Fruit fly (Drosophila melanogaster) whole organism, embryonic: ENCODE results near the gene Rad60.

Experiments
- ATbp ChIP-seq: fragments of 200-800 bp; sonication (Bioruptor generic); optimal IDR thresholded peaks from 2 replicates; lab custom pipeline; 2017; ENCODE audit warnings: missing biosample characterization, mild to moderate bottlenecking, missing genetic modification characterization, missing genetic modification reagents
- CG1233 ChIP-seq: fragments of 200-800 bp; sonication (Bioruptor generic); optimal IDR thresholded peaks from 4 replicates; lab custom pipeline; 2018; ENCODE audit warnings: missing biosample characterization, mild to moderate bottlenecking, missing genetic modification characterization
- CG12391 ChIP-seq: fragments of 200-800 bp; sonication (Bioruptor generic); optimal IDR thresholded peaks from 3 replicates; lab custom pipeline; 2018; ENCODE audit warnings: missing biosample characterization, mild to moderate bottlenecking, missing genetic modification characterization, moderate library complexity
- CG13424 ChIP-seq: fragments of 200-800 bp; sonication (Bioruptor generic); optimal IDR thresholded peaks from 2 replicates; lab custom pipeline; 2019; ENCODE audit warnings: missing biosample characterization, mild to moderate bottlenecking, missing genetic modification characterization, moderate library complexity
- CG14710 ChIP-seq: fragments of 200-800 bp; sonication (Bioruptor generic); optimal IDR thresholded peaks from 3 replicates; lab custom pipeline; 2019; ENCODE audit warnings: missing biosample characterization, mild to moderate bottlenecking, missing genetic modification characterization, moderate library complexity
- CG14860 ChIP-seq: fragments of 200-800 bp; sonication (Bioruptor generic); IDR thresholded peaks from 3 replicates; pipeline ENCODE4 v1.3.6; 2022; ENCODE audit warnings: missing biosample characterization, missing genetic modification characterization; ENCODE audit not compliant: partially characterized antibody
- CG14965 ChIP-seq: fragments of 200-800 bp; sonication (Bioruptor generic); optimal IDR thresholded peaks from 2 replicates; lab custom pipeline; 2016; ENCODE audit warnings: missing biosample characterization, missing genetic modification characterization, borderline replicate concordance
- CG15696 ChIP-seq: fragments of 200-800 bp; sonication (Bioruptor generic); optimal IDR thresholded peaks from 2 replicates; lab custom pipeline; 2019; ENCODE audit warnings: missing biosample characterization, mild to moderate bottlenecking, missing genetic modification characterization, moderate library complexity
- CG16863 ChIP-seq: fragments of 200-800 bp; sonication (Bioruptor generic); optimal IDR thresholded peaks from 3 replicates; lab custom pipeline; 2016; ENCODE audit warnings: missing biosample characterization, missing genetic modification characterization
- CG2202 ChIP-seq: fragments of 200-800 bp; sonication (Bioruptor generic); optimal IDR thresholded peaks from 2 replicates; lab custom pipeline; 2018; ENCODE audit warnings: missing biosample characterization, mild to moderate bottlenecking, missing genetic modification characterization
- CG30431 ChIP-seq: fragments of 200-800 bp; sonication (Bioruptor generic); optimal IDR thresholded peaks from 2 replicates; lab custom pipeline; 2017; ENCODE audit warnings: missing biosample characterization, missing genetic modification characterization
- CG31224 ChIP-seq: fragments of 200-800 bp; sonication (Bioruptor generic); IDR thresholded peaks from 2 replicates; pipeline ENCODE4 v1.3.6; 2022; ENCODE audit warnings: missing biosample characterization, missing genetic modification characterization
- CG3995 ChIP-seq: fragments of 200-800 bp; sonication (Bioruptor generic); optimal IDR thresholded peaks from 3 replicates; lab custom pipeline; 2016; ENCODE audit warnings: missing biosample characterization, missing genetic modification characterization
- CG4282 ChIP-seq: fragments of 200-800 bp; sonication (Bioruptor generic); optimal IDR thresholded peaks from 2 replicates; lab custom pipeline; 2016; ENCODE audit warnings: missing biosample characterization, missing genetic modification characterization
- CG4404 ChIP-seq: fragments of 200-800 bp; sonication (Bioruptor generic); IDR thresholded peaks from 2 replicates; pipeline ENCODE4 v1.3.6; 2022; ENCODE audit warnings: missing biosample characterization, missing genetic modification characterization
- CG4424 ChIP-seq: fragments of 200-800 bp; sonication (Bioruptor generic); optimal IDR thresholded peaks from 3 replicates; lab custom pipeline; 2016; ENCODE audit warnings: missing biosample characterization, missing genetic modification characterization
- CG4707 ChIP-seq: fragments of 200-800 bp; sonication (Bioruptor generic); optimal IDR thresholded peaks from 2 replicates; lab custom pipeline; 2018; ENCODE audit warnings: missing biosample characterization, mild to moderate bottlenecking, missing genetic modification characterization, moderate library complexity
- CG5245 ChIP-seq: fragments of 200-800 bp; sonication (Bioruptor generic); optimal IDR thresholded peaks from 3 replicates; lab custom pipeline; 2016; ENCODE audit warnings: missing biosample characterization, missing genetic modification characterization
- CG9797 ChIP-seq: fragments of 200-800 bp; sonication (Bioruptor generic); optimal IDR thresholded peaks from 3 replicates; lab custom pipeline; 2018; ENCODE audit warnings: missing biosample characterization, mild to moderate bottlenecking, missing genetic modification characterization
- Camta ChIP-seq: fragments of 200-800 bp; sonication (Bioruptor generic); optimal IDR thresholded peaks from 2 replicates; lab custom pipeline; 2016; ENCODE audit warnings: missing biosample characterization, missing genetic modification characterization
- Dad ChIP-seq: fragments of 200-800 bp; sonication (Bioruptor generic); optimal IDR thresholded peaks from 3 replicates; lab custom pipeline; 2016; ENCODE audit warnings: missing biosample characterization, missing genetic modification characterization
- Dfd ChIP-seq, 2 experiments: fragments of >200 bp; optimal IDR thresholded peaks; 2 replicates each; lab custom pipeline; 2017; ENCODE audit warnings: missing biosample characterization in 2 of 2, missing genetic modification characterization in 2 of 2
- Doc2 ChIP-seq: fragments of 200-800 bp; sonication (Bioruptor generic); IDR thresholded peaks from 2 replicates; pipeline ENCODE4 v1.3.6; 2022; ENCODE audit warnings: missing biosample characterization, missing genetic modification characterization
- E2f1 ChIP-seq: fragments of 200-800 bp; sonication (Bioruptor generic); IDR thresholded peaks from 2 replicates; pipeline ENCODE4 v1.3.6; 2022; ENCODE audit warnings: missing biosample characterization, missing genetic modification characterization
- Gug ChIP-seq: fragments of 200-800 bp; sonication (Bioruptor generic); IDR thresholded peaks from 4 replicates; pipeline ENCODE4 v1.3.6; 2022; ENCODE audit warnings: missing biosample characterization, missing genetic modification characterization
- Hmx ChIP-seq: fragments of 200-800 bp; sonication (Bioruptor generic); optimal IDR thresholded peaks from 2 replicates; lab custom pipeline; 2016; ENCODE audit warnings: missing biosample characterization, missing genetic modification characterization
- Hr39 ChIP-seq: fragments of >200 bp; optimal IDR thresholded peaks from 2 replicates; lab custom pipeline; 2017
- Kr ChIP-seq: fragments of 200-800 bp; sonication (Bioruptor generic); optimal IDR thresholded peaks from 2 replicates; lab custom pipeline; 2017; ENCODE audit warnings: missing biosample characterization, mild to moderate bottlenecking, missing genetic modification characterization
- NK7.1 ChIP-seq: fragments of 200-800 bp; sonication (Bioruptor generic); optimal IDR thresholded peaks from 3 replicates; lab custom pipeline; 2016; ENCODE audit warnings: missing biosample characterization, missing genetic modification characterization
- Sry-δ ChIP-seq: fragments of 200-800 bp; sonication (Bioruptor generic); optimal IDR thresholded peaks from 2 replicates; lab custom pipeline; 2016; ENCODE audit warnings: missing biosample characterization, missing genetic modification characterization
- TFAM ChIP-seq: fragments of 200-800 bp; sonication (Bioruptor generic); optimal IDR thresholded peaks from 2 replicates; lab custom pipeline; 2017; ENCODE audit warnings: missing biosample characterization, missing genetic modification characterization, inconsistent platforms
- Taf1 ChIP-seq: fragments of 200-800 bp; sonication (Bioruptor generic); IDR thresholded peaks from 2 replicates; pipeline ENCODE4 v1.3.6; 2022; ENCODE audit warnings: missing biosample characterization, missing genetic modification characterization
- Tbp ChIP-seq: fragments of >200 bp; optimal IDR thresholded peaks from 2 replicates; lab custom pipeline; 2018; ENCODE audit warnings: missing biosample characterization, missing genetic modification characterization
- aop ChIP-seq: fragments of 200-800 bp; sonication (Bioruptor generic); IDR thresholded peaks from 2 replicates; pipeline ENCODE4 v1.3.6; 2022; ENCODE audit warnings: missing biosample characterization, missing genetic modification characterization
- ara ChIP-seq: fragments of 200-800 bp; sonication (Bioruptor generic); IDR thresholded peaks from 2 replicates; pipeline ENCODE4 v1.3.6; 2022; ENCODE audit warnings: missing biosample characterization, missing genetic modification characterization
- cad ChIP-seq: fragments of >200 bp; optimal IDR thresholded peaks from 2 replicates; lab custom pipeline; 2017; ENCODE audit warnings: missing biosample characterization, missing genetic modification characterization
- chn ChIP-seq: fragments of 200-800 bp; sonication (Bioruptor generic); optimal IDR thresholded peaks from 2 replicates; lab custom pipeline; 2016; ENCODE audit warnings: missing biosample characterization, missing genetic modification characterization
- ewg ChIP-seq: fragments of 200-800 bp; sonication (Bioruptor generic); optimal IDR thresholded peaks from 3 replicates; lab custom pipeline; 2017; ENCODE audit warnings: mild to moderate bottlenecking, missing biosample characterization, missing genetic modification reagents, missing genetic modification characterization
- fd102C ChIP-seq: fragments of 200-800 bp; sonication (Bioruptor generic); optimal IDR thresholded peaks from 2 replicates; lab custom pipeline; 2018; ENCODE audit warnings: missing biosample characterization, mild to moderate bottlenecking, missing genetic modification characterization, moderate library complexity
- fu2 ChIP-seq: fragments of 200-800 bp; sonication (Bioruptor generic); optimal IDR thresholded peaks from 2 replicates; lab custom pipeline; 2016; ENCODE audit warnings: missing biosample characterization, missing genetic modification characterization
- jumu ChIP-seq: fragments of 200-800 bp; sonication (Bioruptor generic); optimal IDR thresholded peaks from 3 replicates; lab custom pipeline; 2016; ENCODE audit warnings: missing biosample characterization, missing genetic modification characterization
- nau ChIP-seq: fragments of 200-800 bp; sonication (Bioruptor generic); optimal IDR thresholded peaks from 3 replicates; lab custom pipeline; 2017; ENCODE audit warnings: missing biosample characterization, mild to moderate bottlenecking, missing genetic modification characterization, missing genetic modification reagents
- pnt ChIP-seq: fragments of 200-800 bp; sonication (Bioruptor generic); optimal IDR thresholded peaks from 3 replicates; lab custom pipeline; 2016; ENCODE audit warnings: missing biosample characterization, missing genetic modification characterization
- pzg ChIP-seq: fragments of 200-800 bp; sonication (Bioruptor generic); optimal IDR thresholded peaks from 3 replicates; lab custom pipeline; 2018; ENCODE audit warnings: missing biosample characterization, mild to moderate bottlenecking, missing genetic modification characterization, moderate library complexity
- sc ChIP-seq, 3 experiments: fragments of >200 bp in 2 of 3; fragments of 200-800 bp in 1 of 3; sonication (Bioruptor generic) in 1 of 3; optimal IDR thresholded peaks; 2 replicates in 2 of 3; 3 replicates in 1 of 3; lab custom pipeline; 2017; ENCODE audit warnings: mild to moderate bottlenecking in 1 of 3, missing biosample characterization in 1 of 3, missing genetic modification characterization in 1 of 3, missing genetic modification reagents in 1 of 3
- scrt ChIP-seq: fragments of 200-800 bp; sonication (Bioruptor generic); optimal IDR thresholded peaks from 2 replicates; lab custom pipeline; 2018; ENCODE audit warnings: missing biosample characterization, mild to moderate bottlenecking, missing genetic modification characterization, moderate library complexity
- shn ChIP-seq: fragments of 200-800 bp; sonication (Bioruptor generic); optimal IDR thresholded peaks from 3 replicates; lab custom pipeline; 2016; ENCODE audit warnings: missing biosample characterization, missing genetic modification characterization
- sisA ChIP-seq: fragments of 200-800 bp; sonication (Bioruptor generic); IDR thresholded peaks from 2 replicates; pipeline ENCODE4 v1.3.6; 2022; ENCODE audit warnings: missing biosample characterization, missing genetic modification characterization
- slbo ChIP-seq: fragments of 200-800 bp; sonication (Bioruptor generic); IDR thresholded peaks from 2 replicates; pipeline ENCODE4 v1.3.6; 2022; ENCODE audit warnings: missing biosample characterization, missing genetic modification characterization
- slp2 ChIP-seq: fragments of 200-800 bp; sonication (Bioruptor generic); optimal IDR thresholded peaks from 2 replicates; lab custom pipeline; 2016; ENCODE audit warnings: missing biosample characterization, missing genetic modification characterization
- ssp ChIP-seq: fragments of 200-800 bp; sonication (Bioruptor generic); IDR thresholded peaks from 2 replicates; pipeline ENCODE4 v1.3.6; 2022; ENCODE audit warnings: missing biosample characterization, missing genetic modification characterization
- ttk ChIP-seq: fragments of 200-800 bp; sonication (Bioruptor generic); IDR thresholded peaks from 2 replicates; pipeline ENCODE4 v2.1.2; 2022; ENCODE audit warnings: missing biosample characterization, missing genetic modification characterization

Rad60 gene

DNA sequence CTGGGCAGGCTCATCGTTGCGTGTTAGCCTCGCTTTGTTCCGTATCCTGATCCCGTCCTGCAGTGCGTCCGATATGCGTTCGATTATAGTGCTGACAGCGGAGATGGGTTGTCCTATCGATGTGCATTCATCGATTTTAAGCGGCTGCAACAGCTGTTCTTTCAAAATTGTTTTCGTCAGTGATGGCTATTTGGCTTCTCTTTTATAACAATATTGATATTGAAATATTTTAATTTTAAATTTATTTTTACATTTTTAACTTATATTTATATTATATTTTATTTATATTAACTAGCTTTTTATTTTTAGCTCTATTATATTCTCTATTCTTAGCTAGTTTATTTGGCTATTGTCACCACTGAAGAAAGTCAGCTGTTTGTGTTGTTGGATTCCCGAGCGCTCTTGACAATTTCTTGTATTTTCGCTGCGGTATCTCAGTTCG, 6.7 kb upstream of the Rad60 start, which contains the start of the genes wda and Pex11c (continued):
- peak; percentile 88 for TF ChIP-seq E2f1 (GFP tag; lab: Robert Waterston, UW)
- TF ChIP-seq CG12391 (tag; lab: Kevin White, UChicago): peak; percentile 98
- no peak for TF ChIP-seq Hmx (GFP tag; lab: Kevin White, UChicago)
- TF ChIP-seq jumu (GFP tag; lab: Kevin White, UChicago): peak; percentile 12
- TF ChIP-seq CG15696 (tag; lab: Kevin White, UChicago): peak; percentile 81
- TF ChIP-seq CG31224: no peak; the same call in none of the 2 replicates
- no peak for TF ChIP-seq cad (GFP tag; lab: Kevin White, UChicago)
- peak; percentile 37 for TF ChIP-seq pzg
- TF ChIP-seq sc (optimal IDR thresholded peaks at IDR 0.05; lab: Kevin White, UChicago): no peak
- peak; percentile 82 for TF ChIP-seq sc (GFP tag; optimal IDR thresholded peaks at IDR 0.05; lab: Kevin White, UChicago)
- peak; percentile 29 for TF ChIP-seq chn
- TF ChIP-seq scrt: peak; percentile 61
- peak; percentile 87 for TF ChIP-seq CG14710 (tag; lab: Kevin White, UChicago)
- no peak for TF ChIP-seq CG14965
- peak; percentile 73 for TF ChIP-seq CG30431
- no peak for TF ChIP-seq slp2
- peak; percentile 71 for TF ChIP-seq Sry-δ (GFP tag; lab: Kevin White, UChicago)
- peak; percentile 92 for TF ChIP-seq slbo (GFP tag; lab: Robert Waterston, UW)
- TF ChIP-seq Doc2 (GFP tag; lab: Robert Waterston, UW): no peak
- TF ChIP-seq CG14860: no peak; the same call in 2 of the 3 replicates
- TF ChIP-seq fu2: no peak
- no peak for TF ChIP-seq CG4707 (GFP tag; lab: Kevin White, UChicago)
- TF ChIP-seq TFAM (GFP tag; lab: Kevin White, UChicago): no peak
- no peak for TF ChIP-seq Hr39 (lab: Kevin White, UChicago)
- TF ChIP-seq NK7.1 (GFP tag; lab: Kevin White, UChicago): no peak
- peak; percentile 93 for TF ChIP-seq CG13424 (tag; lab: Kevin White, UChicago)
- TF ChIP-seq shn (GFP tag; lab: Kevin White, UChicago): no peak
- TF ChIP-seq CG16863 (GFP tag; lab: Kevin White, UChicago): peak; percentile 33
- peak; percentile 84 for TF ChIP-seq ssp (GFP tag; lab: Robert Waterston, UW)
- peak; percentile 84 for TF ChIP-seq CG4404 (GFP tag; lab: Robert Waterston, UW)
- TF ChIP-seq CG4282 (GFP tag; lab: Kevin White, UChicago): no peak
- TF ChIP-seq Taf1 (GFP tag; lab: Robert Waterston, UW): peak; percentile 46
- TF ChIP-seq aop (GFP tag; lab: Robert Waterston, UW): no peak
- TF ChIP-seq nau: no peak
- TF ChIP-seq CG4424 (GFP tag; lab: Kevin White, UChicago): peak; percentile 81
- TF ChIP-seq ttk (GFP tag; lab: Robert Waterston, UW): no peak; the same call in 1 of the 2 replicates
- TF ChIP-seq ewg (GFP tag; lab: Kevin White, UChicago): peak; percentile 72
- TF ChIP-seq CG5245 (GFP tag; lab: Kevin White, UChicago): peak; percentile 43
- TF ChIP-seq Dad (GFP tag; lab: Kevin White, UChicago): no peak
- no peak for TF ChIP-seq Tbp (GFP tag; lab: Kevin White, UChicago)
- TF ChIP-seq Kr (GFP tag; lab: Kevin White, UChicago): no peak
- TF ChIP-seq ATbp (GFP tag; lab: Kevin White, UChicago): peak; percentile 80
- TF ChIP-seq Camta (GFP tag; lab: Kevin White, UChicago): peak; percentile 32
- no peak for TF ChIP-seq CG9797 (GFP tag; lab: Kevin White, UChicago)
- no peak for TF ChIP-seq pnt
- TF ChIP-seq ara (GFP tag; lab: Robert Waterston, UW): peak; percentile 68
- TF ChIP-seq CG1233 (GFP tag; lab: Kevin White, UChicago): peak; percentile 69
- TF ChIP-seq CG2202: peak; percentile 70
- TF ChIP-seq sisA (GFP tag; lab: Robert Waterston, UW): no peak
- no peak for TF ChIP-seq Dfd (GFP tag; optimal IDR thresholded peaks at IDR 0.05; lab: Kevin White, UChicago)
- no peak for TF ChIP-seq CG3995
- TF ChIP-seq Gug (GFP tag; lab: Robert Waterston, UW): no peak
- peak; percentile 59 for TF ChIP-seq fd102C (GFP tag; lab: Kevin White, UChicago)
